Fruit fly (Drosophila melanogaster): ENCODE results near the gene UbcE2M.

dm6 chr3L:8240932-8241331 is 43.1 kb upstream of the UbcE2M start:
- no peak for TF ChIP-seq CG1620 (GFP tag; optimal IDR thresholded peaks at IDR 0.05)
- no peak for TF ChIP-seq CG7101 (tag; optimal IDR thresholded peaks at IDR 0.05)
- TF ChIP-seq CG12768 (GFP tag; optimal IDR thresholded peaks at IDR 0.05), result no peak
- TF ChIP-seq CG11617 (GFP tag; optimal IDR thresholded peaks at IDR 0.05), result no peak
- TF ChIP-seq bab1 (GFP tag; optimal IDR thresholded peaks at IDR 0.05), result no peak
